Fruit fly (Drosophila melanogaster): ENCODE data around the gene PolE1.
A peak's percentile ranks its signal among the peaks of the same experiment; 100 is the strongest.

Gene PolE1

DNA sequence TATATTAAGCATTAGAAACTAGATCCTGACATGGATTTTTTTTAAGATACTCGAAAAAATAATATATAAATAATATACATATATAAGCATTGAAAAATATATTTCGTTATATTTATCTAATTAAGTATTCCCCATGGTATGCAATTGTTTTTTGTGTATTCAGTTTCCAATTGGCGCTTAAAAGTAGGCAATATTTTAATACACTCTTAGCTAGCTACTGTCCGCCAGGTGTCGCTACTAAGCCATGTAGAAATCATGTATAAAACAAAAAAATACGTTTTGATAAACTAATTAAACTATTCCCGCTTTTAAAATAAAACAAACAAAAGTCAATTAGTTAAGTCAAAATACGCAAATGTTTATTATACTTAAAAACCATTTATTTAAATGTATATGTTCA lies 16.6 kb upstream of the PolE1 start (continued):
- TF ChIP-seq CG16813 (GFP tag; IDR thresholded peaks at IDR 0.05; ENCODE audit: partially characterized antibody) (peak; percentile 9; the same call in 1 of the 3 replicates), Oli (tag; optimal IDR thresholded peaks at IDR 0.05) (peak; percentile 7), Dip3 (GFP tag; optimal IDR thresholded peaks at IDR 0.05) (no peak), Awh (GFP tag; IDR thresholded peaks at IDR 0.05) (no peak; the same call in 1 of the 2 replicates), CG3995 (GFP tag; optimal IDR thresholded peaks at IDR 0.05) (no peak), CG8089 (GFP tag; optimal IDR thresholded peaks at IDR 0.05) (peak; percentile 23), Oaz (GFP tag; IDR thresholded peaks at IDR 0.05) (no peak), mirr (GFP tag; optimal IDR thresholded peaks at IDR 0.05) (peak; percentile 27), CG6254 (GFP tag; optimal IDR thresholded peaks at IDR 0.05) (peak; percentile 68), CG10959 (GFP tag; IDR thresholded peaks at IDR 0.05) (peak; percentile 21; the same call in 1 of the 2 replicates), Sry-β (GFP tag; optimal IDR thresholded peaks at IDR 0.05) (peak; percentile 32), CG18619 (GFP tag; optimal IDR thresholded peaks at IDR 0.05) (peak; percentile 50), lilli (GFP tag; optimal IDR thresholded peaks at IDR 0.05) (peak; percentile 3), CG12744 (GFP tag; optimal IDR thresholded peaks at IDR 0.05) (no peak), Myb (GFP tag; optimal IDR thresholded peaks at IDR 0.05) (no peak), vfl (GFP tag; optimal IDR thresholded peaks at IDR 0.05) (no peak), D19A (tag; optimal IDR thresholded peaks at IDR 0.05) (no peak), dan (GFP tag; IDR thresholded peaks at IDR 0.05) (no peak), Atf-2 (GFP tag; optimal IDR thresholded peaks at IDR 0.05) (no peak), Fer3 (tag; optimal IDR thresholded peaks at IDR 0.05) (peak; percentile 55), ranshi (GFP tag; IDR thresholded peaks at IDR 0.05) (no peak; the same call in 1 of the 2 replicates), CG11504 (tag; optimal IDR thresholded peaks at IDR 0.05) (peak; percentile 51), salm (tag; optimal IDR thresholded peaks at IDR 0.05) (peak; percentile 4), CG12219 (GFP tag; optimal IDR thresholded peaks at IDR 0.05) (peak; percentile 63), CG1647 (GFP tag; optimal IDR thresholded peaks at IDR 0.05) (peak; percentile 1), ara (GFP tag; IDR thresholded peaks at IDR 0.05) (peak; percentile 37; the same call in 1 of the 2 replicates), caup (GFP tag; optimal IDR thresholded peaks at IDR 0.05; ENCODE audit: severe bottlenecking) (peak; percentile 73), CG11560 (tag; IDR thresholded peaks at IDR 0.05) (no peak), CrebB (tag; optimal IDR thresholded peaks at IDR 0.05) (peak; percentile 48), BtbVII (GFP tag; optimal IDR thresholded peaks at IDR 0.05) (peak; percentile 23), pfk (GFP tag; optimal IDR thresholded peaks at IDR 0.05) (peak; percentile 20), CG2199 (GFP tag; IDR thresholded peaks at IDR 0.05) (peak; percentile 68; the same call in 2 of the 3 replicates), D (optimal IDR thresholded peaks at IDR 0.05) (no peak), D (GFP tag; optimal IDR thresholded peaks at IDR 0.05) (peak; percentile 51), Ets97D (GFP tag; optimal IDR thresholded peaks at IDR 0.05) (no peak), CG8388 (GFP tag; optimal IDR thresholded peaks at IDR 0.05) (peak; percentile 11), CHES-1-like (GFP tag; optimal IDR thresholded peaks at IDR 0.05) (no peak), pzg (GFP tag; optimal IDR thresholded peaks at IDR 0.05) (no peak), CG10565 (GFP tag; optimal IDR thresholded peaks at IDR 0.05) (no peak), cwo (GFP tag; optimal IDR thresholded peaks at IDR 0.05) (no peak), sc (optimal IDR thresholded peaks at IDR 0.05) (no peak), sc (GFP tag; optimal IDR thresholded peaks at IDR 0.05) (peak; percentile 50), Kr (GFP tag; optimal IDR thresholded peaks at IDR 0.05) (peak; percentile 11), CG9609 (GFP tag; optimal IDR thresholded peaks at IDR 0.05) (no peak), CG11247 (GFP tag; IDR thresholded peaks at IDR 0.05) (0 out of 2 replicates have a peak, but pooled peaks have one; percentile 7), Hsf (GFP tag; optimal IDR thresholded peaks at IDR 0.05) (peak; percentile 44), repo (GFP tag; optimal IDR thresholded peaks at IDR 0.05) (peak; percentile 5), cato (GFP tag; optimal IDR thresholded peaks at IDR 0.05; ENCODE audit: borderline replicate concordance) (peak; percentile 20), GATAe (GFP tag; conservative IDR thresholded peaks at IDR 0.05) (no peak), CG17612 (GFP tag; IDR thresholded peaks at IDR 0.05) (no peak), CG9215 (GFP tag; IDR thresholded peaks at IDR 0.05) (no peak)
